Fruit fly (Drosophila melanogaster) whole organism, prepupa: ENCODE data around the gene Sos.

Experiments
- Blimp-1 ChIP-seq: fragments of 200-800 bp; sonication (Bioruptor generic); optimal IDR thresholded peaks from 3 replicates; lab custom pipeline; 2017; ENCODE audit warnings: missing biosample characterization, missing genetic modification characterization, mild to moderate bottlenecking, moderate library complexity, missing genetic modification reagents
- CG10631 ChIP-seq: fragments of 200-800 bp; sonication (Bioruptor generic); optimal IDR thresholded peaks from 2 replicates; lab custom pipeline; 2016; ENCODE audit warnings: missing biosample characterization, missing genetic modification characterization
- CG10669 ChIP-seq: fragments of 200-800 bp; sonication (Bioruptor generic); optimal IDR thresholded peaks from 3 replicates; lab custom pipeline; 2018; ENCODE audit warnings: missing biosample characterization, mild to moderate bottlenecking, missing genetic modification characterization, moderate library complexity
- CG11294 ChIP-seq: fragments of 200-800 bp; sonication (Bioruptor generic); IDR thresholded peaks from 2 replicates; pipeline ENCODE4 v1.3.6; 2022; ENCODE audit warnings: missing biosample characterization, missing genetic modification characterization
- CG11762 ChIP-seq: fragments of 200-800 bp; sonication (Bioruptor generic); optimal IDR thresholded peaks from 3 replicates; lab custom pipeline; 2016; ENCODE audit warnings: missing biosample characterization, missing genetic modification characterization; ENCODE audit not compliant: insufficient read depth
- CG11902 ChIP-seq: fragments of 200-800 bp; sonication (Bioruptor generic); optimal IDR thresholded peaks from 3 replicates; lab custom pipeline; 2016; ENCODE audit warnings: missing biosample characterization, missing genetic modification characterization
- CG1621 ChIP-seq: fragments of 200-800 bp; sonication (Bioruptor generic); optimal IDR thresholded peaks from 3 replicates; lab custom pipeline; 2018; ENCODE audit warnings: missing biosample characterization, mild to moderate bottlenecking, missing genetic modification characterization
- CG3032 ChIP-seq: fragments of 200-800 bp; optimal IDR thresholded peaks from 2 replicates; lab custom pipeline; 2019; ENCODE audit warnings: missing biosample characterization, mild to moderate bottlenecking, missing genetic modification characterization, moderate library complexity
- CG31627 ChIP-seq: fragments of 200-800 bp; sonication (Bioruptor generic); optimal IDR thresholded peaks from 3 replicates; lab custom pipeline; 2016; ENCODE audit warnings: missing biosample characterization, missing genetic modification characterization
- CG32006 ChIP-seq: fragments of 200-800 bp; sonication (Bioruptor generic); optimal IDR thresholded peaks from 3 replicates; lab custom pipeline; 2017; ENCODE audit warnings: missing biosample characterization, mild to moderate bottlenecking, missing genetic modification characterization
- CG34406 ChIP-seq: fragments of 200-800 bp; sonication (Bioruptor generic); optimal IDR thresholded peaks from 3 replicates; lab custom pipeline; 2016; ENCODE audit warnings: missing biosample characterization, missing genetic modification characterization
- CG3919 ChIP-seq: fragments of 200-800 bp; sonication (Bioruptor generic); optimal IDR thresholded peaks from 3 replicates; lab custom pipeline; 2016; ENCODE audit warnings: missing biosample characterization, missing genetic modification characterization
- CG4318 ChIP-seq: fragments of 200-800 bp; sonication (Bioruptor generic); optimal IDR thresholded peaks from 3 replicates; lab custom pipeline; 2017; ENCODE audit warnings: missing biosample characterization, mild to moderate bottlenecking, missing genetic modification characterization
- CG6276 ChIP-seq: fragments of 200-800 bp; sonication (Bioruptor generic); optimal IDR thresholded peaks from 2 replicates; lab custom pipeline; 2017; ENCODE audit warnings: missing biosample characterization, mild to moderate bottlenecking, missing genetic modification characterization
- CG6808 ChIP-seq: fragments of 200-800 bp; sonication (Bioruptor generic); optimal IDR thresholded peaks from 3 replicates; lab custom pipeline; 2017; ENCODE audit warnings: missing biosample characterization, missing genetic modification characterization, mild to moderate bottlenecking, moderate library complexity, missing genetic modification reagents
- CG6854 ChIP-seq: fragments of 200-800 bp; sonication (Bioruptor generic); optimal IDR thresholded peaks from 2 replicates; lab custom pipeline; 2017; ENCODE audit warnings: missing biosample characterization, mild to moderate bottlenecking, missing genetic modification characterization
- CG7368 ChIP-seq: fragments of 200-800 bp; sonication (Bioruptor generic); optimal IDR thresholded peaks from 3 replicates; lab custom pipeline; 2016; ENCODE audit warnings: missing biosample characterization, missing genetic modification characterization
- CG8119 ChIP-seq: fragments of 200-800 bp; sonication (Bioruptor generic); IDR thresholded peaks from 3 replicates; pipeline ENCODE4 v1.3.6; 2022; ENCODE audit warnings: missing biosample characterization, missing genetic modification characterization
- CG8319 ChIP-seq: fragments of 200-800 bp; sonication (Bioruptor generic); optimal IDR thresholded peaks from 3 replicates; lab custom pipeline; 2016; ENCODE audit warnings: missing biosample characterization, missing genetic modification characterization
- CG8632 ChIP-seq: fragments of 200-800 bp; sonication (Bioruptor generic); optimal IDR thresholded peaks from 3 replicates; lab custom pipeline; 2016; ENCODE audit warnings: missing biosample characterization, missing genetic modification characterization
- CG9139 ChIP-seq: fragments of 200-800 bp; sonication (Bioruptor generic); optimal IDR thresholded peaks from 3 replicates; lab custom pipeline; 2017; ENCODE audit warnings: missing biosample characterization, mild to moderate bottlenecking, missing genetic modification characterization
- Eip75B ChIP-seq: fragments of 200-800 bp; sonication (Bioruptor generic); optimal IDR thresholded peaks from 3 replicates; lab custom pipeline; 2016; ENCODE audit warnings: missing biosample characterization, missing genetic modification characterization
- Eip78C ChIP-seq: fragments of 200-800 bp; sonication (Bioruptor generic); peaks from one replicate; lab custom pipeline; 2016; ENCODE audit warnings: missing biosample characterization, missing genetic modification characterization
- Ets21C ChIP-seq: fragments of 200-800 bp; sonication (Bioruptor generic); optimal IDR thresholded peaks from 3 replicates; lab custom pipeline; 2016; ENCODE audit warnings: missing biosample characterization, missing genetic modification characterization
- Ets96B ChIP-seq: fragments of 200-800 bp; optimal IDR thresholded peaks from 2 replicates; lab custom pipeline; 2019; ENCODE audit warnings: missing biosample characterization, mild to moderate bottlenecking, missing genetic modification characterization, moderate library complexity
- Gug ChIP-seq: fragments of 200-800 bp; sonication (Bioruptor generic); IDR thresholded peaks from 2 replicates; pipeline ENCODE4 v1.3.6; 2022; ENCODE audit warnings: missing biosample characterization, missing genetic modification characterization
- Hr38 ChIP-seq: sonication (Bioruptor generic); optimal IDR thresholded peaks from 2 replicates; lab custom pipeline; 2016; ENCODE audit warnings: missing biosample characterization, missing genetic modification characterization
- Hr39 ChIP-seq: fragments of 200-800 bp; sonication (Bioruptor generic); optimal IDR thresholded peaks from 2 replicates; lab custom pipeline; 2016; ENCODE audit warnings: missing biosample characterization, missing genetic modification characterization
- Hr4 ChIP-seq: fragments of 200-800 bp; sonication (Bioruptor generic); optimal IDR thresholded peaks from 3 replicates; lab custom pipeline; 2016; ENCODE audit warnings: missing biosample characterization, missing genetic modification characterization
- Lpt ChIP-seq: fragments of 200-800 bp; sonication (Bioruptor generic); optimal IDR thresholded peaks from 3 replicates; lab custom pipeline; 2016; ENCODE audit warnings: missing biosample characterization, missing genetic modification characterization
- OdsH ChIP-seq: fragments of 200-800 bp; sonication (Bioruptor generic); optimal IDR thresholded peaks from 3 replicates; lab custom pipeline; 2016; ENCODE audit warnings: missing biosample characterization, missing genetic modification characterization
- Smox ChIP-seq: fragments of 200-800 bp; sonication (Bioruptor generic); optimal IDR thresholded peaks from 3 replicates; lab custom pipeline; 2016; ENCODE audit warnings: missing biosample characterization, missing genetic modification characterization
- Sox102F ChIP-seq: fragments of 200-800 bp; sonication (Bioruptor generic); optimal IDR thresholded peaks from 2 replicates; lab custom pipeline; 2016; ENCODE audit warnings: missing biosample characterization, mild to moderate bottlenecking, missing genetic modification characterization
- Sox14 ChIP-seq: fragments of 200-800 bp; sonication (Bioruptor generic); optimal IDR thresholded peaks from 3 replicates; lab custom pipeline; 2016; ENCODE audit warnings: missing biosample characterization, missing genetic modification characterization
- Sox15 ChIP-seq: fragments of 200-800 bp; sonication (Bioruptor generic); optimal IDR thresholded peaks from 3 replicates; lab custom pipeline; 2016; ENCODE audit warnings: missing biosample characterization, missing genetic modification characterization
- achi ChIP-seq: fragments of 200-800 bp; sonication (Bioruptor generic); optimal IDR thresholded peaks from 3 replicates; lab custom pipeline; 2016; ENCODE audit warnings: missing biosample characterization, missing genetic modification characterization
- acj6 ChIP-seq: fragments of 200-800 bp; sonication (Bioruptor generic); optimal IDR thresholded peaks from 3 replicates; lab custom pipeline; 2016; ENCODE audit warnings: missing biosample characterization, missing genetic modification characterization
- cyc ChIP-seq: fragments of 200-800 bp; sonication (Bioruptor generic); optimal IDR thresholded peaks from 3 replicates; lab custom pipeline; 2016; ENCODE audit warnings: missing biosample characterization, missing genetic modification characterization
- dac ChIP-seq: fragments of 200-800 bp; sonication (Bioruptor generic); optimal IDR thresholded peaks from 2 replicates; lab custom pipeline; 2017; ENCODE audit warnings: missing biosample characterization, mild to moderate bottlenecking, missing genetic modification characterization
- dsx ChIP-seq: fragments of 200-800 bp; optimal IDR thresholded peaks from 3 replicates; lab custom pipeline; 2019; ENCODE audit warnings: missing biosample characterization, mild to moderate bottlenecking, missing genetic modification characterization, moderate library complexity; ENCODE audit not compliant: poor library complexity, severe bottlenecking
- eg ChIP-seq: fragments of 200-800 bp; sonication (Bioruptor generic); IDR thresholded peaks from 3 replicates; pipeline ENCODE4 v1.3.6; 2022; ENCODE audit warnings: missing biosample characterization, missing genetic modification characterization
- esn ChIP-seq: fragments of 200-800 bp; sonication (Bioruptor generic); optimal IDR thresholded peaks from 2 replicates; lab custom pipeline; 2016; ENCODE audit warnings: missing biosample characterization, mild to moderate bottlenecking, missing genetic modification characterization, moderate library complexity
- fd59A ChIP-seq: fragments of 200-800 bp; sonication (Bioruptor generic); optimal IDR thresholded peaks from 2 replicates; lab custom pipeline; 2017; ENCODE audit warnings: missing biosample characterization, mild to moderate bottlenecking, missing genetic modification characterization, missing genetic modification reagents
- fkh ChIP-seq: fragments of 200-800 bp; sonication (Bioruptor generic); optimal IDR thresholded peaks from 3 replicates; lab custom pipeline; 2017; ENCODE audit warnings: missing biosample characterization, mild to moderate bottlenecking, missing genetic modification characterization, moderate library complexity
- net ChIP-seq: fragments of 200-800 bp; sonication (Bioruptor generic); optimal IDR thresholded peaks from 3 replicates; lab custom pipeline; 2016; ENCODE audit warnings: missing biosample characterization, missing genetic modification characterization
- pdm3 ChIP-seq: fragments of 200-800 bp; sonication (Bioruptor generic); optimal IDR thresholded peaks from 3 replicates; lab custom pipeline; 2016; ENCODE audit warnings: missing biosample characterization, missing genetic modification characterization
- salr ChIP-seq, 2 experiments: fragments of 200-800 bp; sonication (Bioruptor generic); optimal IDR thresholded peaks; 3 replicates each; lab custom pipeline; 2016 to 2018; ENCODE audit warnings: missing biosample characterization in 2 of 2, missing genetic modification characterization in 2 of 2, mild to moderate bottlenecking in 1 of 2
- svp ChIP-seq: fragments of 200-800 bp; sonication (Bioruptor generic); peaks from one replicate; lab custom pipeline; 2016; ENCODE audit warnings: missing biosample characterization, missing genetic modification characterization
- topi ChIP-seq: fragments of 200-800 bp; sonication (Bioruptor generic); optimal IDR thresholded peaks from 3 replicates; lab custom pipeline; 2016; ENCODE audit warnings: missing biosample characterization, missing genetic modification characterization
- vri ChIP-seq: fragments of 200-800 bp; sonication (Bioruptor generic); optimal IDR thresholded peaks from 3 replicates; lab custom pipeline; 2016; ENCODE audit warnings: missing biosample characterization, mild to moderate bottlenecking, missing genetic modification characterization

Sos gene

dm6 chr2L:13780109-13780947 is 33.3 kb upstream of the Sos start, which contains the start of the genes CG9008 and p38b:
CG9008 (minus strand) TSS chr2L:13780165.
p38b (plus strand) TSS chr2L:13780689.
- TF ChIP-seq Hr38 (GFP tag; lab: Kevin White, UChicago) (no peak), Gug (GFP tag; lab: Robert Waterston, UW) (peak; percentile 57), Smox (GFP tag; lab: Kevin White, UChicago) (no peak), CG9139 (GFP tag; lab: Kevin White, UChicago) (peak; percentile 58), Sox102F (GFP tag; lab: Kevin White, UChicago) (no peak), CG34406 (peak; percentile 85), CG11902 (peak; percentile 67), pdm3 (no peak), Lpt (GFP tag; lab: Kevin White, UChicago) (peak; percentile 61), CG11762 (GFP tag; lab: Kevin White, UChicago) (peak; percentile 71), CG3032 (tag; lab: Kevin White, UChicago) (peak; percentile 86), CG1621 (tag; lab: Kevin White, UChicago) (peak; percentile 39), achi (GFP tag; lab: Kevin White, UChicago) (peak; percentile 79), CG11294 (GFP tag; lab: Robert Waterston, UW) (peak; percentile 10; the same call in 1 of the 2 replicates), acj6 (GFP tag; lab: Kevin White, UChicago) (peak; percentile 83), CG10631 (GFP tag; lab: Kevin White, UChicago) (peak; percentile 83), Hr39 (GFP tag; lab: Kevin White, UChicago) (peak; percentile 56), CG6276 (GFP tag; lab: Kevin White, UChicago) (peak; percentile 84), Ets96B (tag; lab: Kevin White, UChicago) (peak; percentile 88), CG4318 (GFP tag; lab: Kevin White, UChicago) (peak; percentile 84), Ets21C (GFP tag; lab: Kevin White, UChicago) (peak; percentile 36), CG6854 (peak; percentile 5), eg (peak; percentile 69; the same call in 2 of the 3 replicates), topi (GFP tag; lab: Kevin White, UChicago) (peak; percentile 68), net (GFP tag; lab: Kevin White, UChicago) (peak; percentile 76), CG8632 (GFP tag; lab: Kevin White, UChicago) (peak; percentile 88), CG31627 (GFP tag; lab: Kevin White, UChicago) (peak; percentile 60), fd59A (GFP tag; lab: Kevin White, UChicago) (peak; percentile 74), CG8319 (peak; percentile 67), OdsH (GFP tag; lab: Kevin White, UChicago) (peak; percentile 80), svp (GFP tag; lab: Kevin White, UChicago) (peak; percentile 86), CG7368 (GFP tag; lab: Kevin White, UChicago) (peak; percentile 65), salr (GFP tag; optimal IDR thresholded peaks at IDR 0.05; lab: Kevin White, UChicago) (peak; percentile 19 to 86), vri (GFP tag; lab: Kevin White, UChicago) (peak; percentile 58), Eip78C (GFP tag; lab: Kevin White, UChicago) (peak; percentile 97), Hr4 (peak; percentile 71), cyc (GFP tag; lab: Kevin White, UChicago) (peak; percentile 76), CG10669 (GFP tag; lab: Kevin White, UChicago) (peak; percentile 73), dsx (GFP tag; lab: Kevin White, UChicago) (peak; percentile 83), CG8119 (GFP tag; lab: Robert Waterston, UW) (peak; percentile 65; the same call in 1 of the 3 replicates), CG3919 (GFP tag; lab: Kevin White, UChicago) (peak; percentile 71), Blimp-1 (GFP tag; lab: Kevin White, UChicago) (peak; percentile 65), fkh (GFP tag; lab: Kevin White, UChicago) (peak; percentile 47), dac (peak; percentile 39), Sox15 (peak; percentile 76), esn (GFP tag; lab: Kevin White, UChicago) (peak; percentile 89), CG32006 (GFP tag; lab: Kevin White, UChicago) (peak; percentile 92), Sox14 (GFP tag; lab: Kevin White, UChicago) (peak; percentile 68), CG6808 (GFP tag; lab: Kevin White, UChicago) (peak; percentile 86), Eip75B (peak; percentile 68)
